Fruit fly (Drosophila melanogaster) whole organism, pupa: ENCODE data around the gene CG3534.

Experiments used
- CG10348 ChIP-seq: fragments of 200-800 bp; sonication (Bioruptor generic); IDR thresholded peaks from 2 replicates; pipeline ENCODE4 v1.3.6; 2022; ENCODE audit warnings: missing biosample characterization, missing genetic modification characterization
- CG12605 ChIP-seq: fragments of 200-800 bp; sonication (Bioruptor generic); IDR thresholded peaks from 2 replicates; pipeline ENCODE4 v1.3.6; 2022; ENCODE audit warnings: missing biosample characterization, missing genetic modification characterization
- CG13204 ChIP-seq: fragments of 200-800 bp; sonication (Bioruptor generic); optimal IDR thresholded peaks from 2 replicates; lab custom pipeline; 2018; ENCODE audit warnings: missing biosample characterization, mild to moderate bottlenecking, missing genetic modification characterization, moderate library complexity
- CG14655 ChIP-seq: fragments of 200-800 bp; sonication (Bioruptor generic); optimal IDR thresholded peaks from 3 replicates; lab custom pipeline; 2017; ENCODE audit warnings: mild to moderate bottlenecking, missing biosample characterization, missing genetic modification reagents, missing genetic modification characterization
- CG15710 ChIP-seq: fragments of 200-800 bp; sonication (Bioruptor generic); optimal IDR thresholded peaks from 2 replicates; lab custom pipeline; 2018; ENCODE audit warnings: missing biosample characterization, mild to moderate bottlenecking, missing genetic modification characterization, moderate library complexity
- CG17806 ChIP-seq: fragments of 200-800 bp; sonication (Bioruptor generic); optimal IDR thresholded peaks from 2 replicates; lab custom pipeline; 2018; ENCODE audit warnings: missing biosample characterization, mild to moderate bottlenecking, missing genetic modification characterization, moderate library complexity
- CG32121 ChIP-seq: fragments of 200-800 bp; sonication (Bioruptor generic); IDR thresholded peaks from 2 replicates; pipeline ENCODE4 v1.3.6; 2022; ENCODE audit warnings: missing biosample characterization, missing genetic modification characterization
- CG34367 ChIP-seq: fragments of 200-800 bp; sonication (Bioruptor generic); optimal IDR thresholded peaks from 2 replicates; lab custom pipeline; 2018; ENCODE audit warnings: missing biosample characterization, mild to moderate bottlenecking, missing genetic modification characterization
- CG4496 ChIP-seq: fragments of 200-800 bp; sonication (Bioruptor generic); IDR thresholded peaks from 3 replicates; pipeline ENCODE4 v1.3.6; 2022; ENCODE audit warnings: missing biosample characterization, missing genetic modification characterization
- CG8159 ChIP-seq: fragments of 200-800 bp; sonication (Bioruptor generic); optimal IDR thresholded peaks from 3 replicates; lab custom pipeline; 2018; ENCODE audit warnings: missing biosample characterization, mild to moderate bottlenecking, missing genetic modification characterization, moderate library complexity
- CG8301 ChIP-seq: fragments of 200-800 bp; sonication (Bioruptor generic); optimal IDR thresholded peaks from 2 replicates; lab custom pipeline; 2018; ENCODE audit warnings: missing biosample characterization, mild to moderate bottlenecking, missing genetic modification characterization
- CG9948 ChIP-seq: fragments of 200-800 bp; sonication (Bioruptor generic); optimal IDR thresholded peaks from 2 replicates; lab custom pipeline; 2018; ENCODE audit warnings: missing biosample characterization, mild to moderate bottlenecking, missing genetic modification characterization, moderate library complexity
- D1 ChIP-seq: fragments of 200-800 bp; sonication (Bioruptor generic); optimal IDR thresholded peaks from 2 replicates; lab custom pipeline; 2018; ENCODE audit warnings: missing biosample characterization, mild to moderate bottlenecking, missing genetic modification characterization, moderate library complexity
- EcR ChIP-seq: fragments of 200-800 bp; sonication (Bioruptor generic); optimal IDR thresholded peaks from 3 replicates; lab custom pipeline; 2019; ENCODE audit warnings: missing biosample characterization, missing genetic modification characterization, mild to moderate bottlenecking, moderate library complexity, missing genetic modification reagents
- Ets98B ChIP-seq: fragments of 200-800 bp; sonication (Bioruptor generic); IDR thresholded peaks from 2 replicates; pipeline ENCODE4 v1.3.6; 2022; ENCODE audit warnings: missing biosample characterization, missing genetic modification characterization
- Pif1A ChIP-seq: fragments of 200-800 bp; sonication (Bioruptor generic); optimal IDR thresholded peaks from 3 replicates; lab custom pipeline; 2016; ENCODE audit warnings: missing biosample characterization, missing genetic modification characterization
- Pif1B ChIP-seq: fragments of 200-800 bp; sonication (Bioruptor generic); optimal IDR thresholded peaks from 3 replicates; lab custom pipeline; 2016; ENCODE audit warnings: missing biosample characterization, missing genetic modification characterization
- Snoo ChIP-seq: fragments of 200-800 bp; sonication (Bioruptor generic); optimal IDR thresholded peaks from 3 replicates; lab custom pipeline; 2017; ENCODE audit warnings: missing biosample characterization, mild to moderate bottlenecking, missing genetic modification characterization, inconsistent platforms
- fd96Ca ChIP-seq: fragments of 200-800 bp; sonication (Bioruptor generic); IDR thresholded peaks from 3 replicates; pipeline ENCODE4 v1.3.6; 2022; ENCODE audit warnings: missing biosample characterization, missing genetic modification characterization
- gl ChIP-seq: fragments of 200-800 bp; sonication (Bioruptor generic); optimal IDR thresholded peaks from 2 replicates; lab custom pipeline; 2018; ENCODE audit warnings: missing biosample characterization, mild to moderate bottlenecking, missing genetic modification characterization
- rn ChIP-seq: fragments of 200-800 bp; sonication (Bioruptor generic); IDR thresholded peaks from 2 replicates; pipeline ENCODE4 v1.3.6; 2022; ENCODE audit warnings: missing biosample characterization, missing genetic modification characterization

CG3534 gene

DNA sequence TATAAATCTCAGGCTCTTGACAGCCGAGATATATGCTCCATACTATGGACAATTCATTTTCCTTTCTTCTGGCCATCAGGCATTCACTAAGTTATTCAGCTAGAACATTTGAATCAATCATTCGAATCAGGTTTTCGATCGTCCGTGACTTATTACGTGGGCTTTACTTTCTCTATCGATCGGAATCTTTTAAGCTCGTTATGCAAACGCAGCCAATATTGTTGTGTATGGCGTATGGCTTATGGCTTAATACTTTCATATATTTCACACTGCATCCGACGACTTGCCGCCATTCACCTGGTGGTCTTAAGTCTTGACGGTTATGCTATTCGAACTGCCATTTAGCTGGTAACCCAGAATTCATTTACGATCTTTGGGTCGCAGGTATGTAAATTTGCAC is 19.9 kb downstream of the CG3534 start:
- TF ChIP-seq CG8159 (tag; lab: Kevin White, UChicago) (no peak), CG4496 (no peak), rn (GFP tag; lab: Robert Waterston, UW) (no peak), Pif1B (GFP tag; lab: Kevin White, UChicago) (no peak), CG8301 (no peak), CG14655 (GFP tag; lab: Kevin White, UChicago) (no peak), D1 (tag; lab: Kevin White, UChicago) (no peak), gl (tag; lab: Kevin White, UChicago) (no peak), CG34367 (no peak), CG32121 (no peak), Pif1A (GFP tag; lab: Kevin White, UChicago) (no peak), CG9948 (no peak), CG17806 (tag; lab: Kevin White, UChicago) (no peak), CG13204 (GFP tag; lab: Kevin White, UChicago) (no peak), CG15710 (tag; lab: Kevin White, UChicago) (no peak), Snoo (tag; lab: Kevin White, UChicago) (no peak), fd96Ca (GFP tag; lab: Robert Waterston, UW) (no peak)

DNA sequence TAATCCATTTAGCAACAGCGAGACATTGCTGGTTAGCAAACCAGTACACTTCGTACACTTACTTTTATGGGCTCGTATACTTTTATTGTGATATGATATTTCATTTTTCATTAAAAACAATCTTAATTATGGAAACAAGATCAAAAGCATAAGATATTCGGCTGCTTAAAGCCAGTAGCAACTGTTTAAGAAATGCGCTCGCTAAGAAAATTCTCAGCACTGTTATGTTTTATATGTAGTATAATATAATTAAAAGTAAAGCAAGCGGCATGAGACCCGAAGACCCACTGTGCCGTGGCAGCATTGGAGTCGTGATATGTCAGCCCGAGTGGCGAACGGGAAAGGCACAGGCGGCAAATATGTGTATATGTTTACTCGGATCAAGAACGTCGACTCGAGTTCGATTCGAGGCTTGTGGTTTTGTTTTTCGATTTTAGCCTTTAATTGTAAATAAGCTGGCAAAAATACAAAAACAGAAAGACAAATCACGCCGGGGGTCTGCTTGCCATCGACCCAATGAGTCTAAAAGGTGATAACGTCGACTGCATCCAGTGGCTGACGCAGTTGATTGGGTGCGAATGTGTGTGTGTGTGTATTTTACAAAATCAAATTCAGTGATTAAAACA is 22.8 kb downstream of the CG3534 start:
- no peak for TF ChIP-seq CG12605 (GFP tag; lab: Robert Waterston, UW)
- peak; percentile 76 for TF ChIP-seq EcR
- no peak for TF ChIP-seq rn (GFP tag; lab: Robert Waterston, UW)
- TF ChIP-seq CG34367: no peak
- no peak for TF ChIP-seq Ets98B
- TF ChIP-seq gl (tag; lab: Kevin White, UChicago): peak; percentile 53
- TF ChIP-seq CG14655 (GFP tag; lab: Kevin White, UChicago): peak; percentile 47
- TF ChIP-seq CG8301: peak; percentile 8
- no peak for TF ChIP-seq Pif1B (GFP tag; lab: Kevin White, UChicago)
- no peak for TF ChIP-seq D1 (tag; lab: Kevin White, UChicago)
- TF ChIP-seq CG13204 (GFP tag; lab: Kevin White, UChicago): peak; percentile 33
- 0 out of 3 replicates have a peak, but pooled peaks have one; percentile 17 for TF ChIP-seq CG4496
- peak; percentile 6 for TF ChIP-seq Pif1A (GFP tag; lab: Kevin White, UChicago)
- TF ChIP-seq Snoo (tag; lab: Kevin White, UChicago): no peak
- peak; percentile 22 for TF ChIP-seq CG17806 (tag; lab: Kevin White, UChicago)
- TF ChIP-seq CG32121: no peak
- TF ChIP-seq fd96Ca (GFP tag; lab: Robert Waterston, UW): no peak
- TF ChIP-seq CG9948: peak; percentile 19
- TF ChIP-seq CG8159 (tag; lab: Kevin White, UChicago): peak; percentile 51
- no peak for TF ChIP-seq CG10348 (GFP tag; lab: Robert Waterston, UW)
- no peak for TF ChIP-seq CG15710 (tag; lab: Kevin White, UChicago)

DNA sequence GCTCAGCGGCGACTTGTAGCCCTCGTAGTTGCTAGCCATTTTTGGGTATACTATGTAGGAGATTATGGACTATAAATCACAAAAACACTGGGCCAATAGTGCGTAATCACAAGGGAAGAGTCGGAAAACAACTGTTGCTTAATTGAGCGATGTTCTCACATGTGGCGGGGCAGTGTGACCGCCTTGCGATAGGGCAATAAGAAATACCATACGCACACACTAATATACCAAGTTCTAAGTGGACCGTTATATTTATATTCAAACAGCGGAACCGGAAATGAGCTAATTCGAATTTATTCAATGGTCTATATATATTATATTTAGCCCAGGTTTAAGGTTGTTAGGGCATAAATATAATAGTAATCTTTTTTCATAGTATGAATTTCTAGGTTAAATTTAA is 24.7 kb downstream of the CG3534 start, which contains the start of gene Adsl:
Gene Adsl (minus strand): TSS at position 165 of the 400 bp plus-strand sequence.
- peak; percentile 9 for TF ChIP-seq CG8301
- TF ChIP-seq CG4496: peak; percentile 53
- TF ChIP-seq Pif1B (GFP tag; lab: Kevin White, UChicago): peak; percentile 8
- no peak for TF ChIP-seq rn (GFP tag; lab: Robert Waterston, UW)
- no peak for TF ChIP-seq CG32121
- peak; percentile 39 for TF ChIP-seq CG8159 (tag; lab: Kevin White, UChicago)
- peak; percentile 78 for TF ChIP-seq CG12605 (GFP tag; lab: Robert Waterston, UW)
- peak; percentile 79 for TF ChIP-seq Snoo (tag; lab: Kevin White, UChicago)
- TF ChIP-seq Pif1A (GFP tag; lab: Kevin White, UChicago): peak; percentile 59
- peak; percentile 61 for TF ChIP-seq D1 (tag; lab: Kevin White, UChicago)
- TF ChIP-seq CG10348 (GFP tag; lab: Robert Waterston, UW): no peak
- TF ChIP-seq, all 21 proteins: peak for 8

DNA sequence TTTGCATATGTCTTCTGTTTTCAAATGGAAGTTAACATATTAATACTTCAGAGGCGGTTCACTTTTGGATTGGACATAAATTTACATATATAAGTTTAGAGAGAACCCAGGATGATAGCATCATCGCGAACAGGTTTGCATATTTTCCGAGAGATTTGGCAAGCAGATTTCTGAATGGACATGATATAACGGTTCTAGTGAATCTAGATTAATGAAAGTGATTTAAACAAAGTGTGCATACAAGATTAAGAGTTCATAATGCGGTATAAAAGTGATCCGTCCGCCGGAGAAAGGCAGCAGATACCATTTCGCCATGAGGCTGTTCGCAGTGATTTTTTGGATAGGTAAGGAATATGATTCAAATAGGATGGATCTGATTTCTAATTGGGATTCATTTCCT is 32.1 kb downstream of the CG3534 start, which contains the start of gene CG5225:
Gene CG5225 (plus strand): TSS at position 301 of the 400 bp plus-strand sequence.
- TF ChIP-seq CG8159 (tag; lab: Kevin White, UChicago) (no peak), CG32121 (no peak), CG9948 (no peak)

DNA sequence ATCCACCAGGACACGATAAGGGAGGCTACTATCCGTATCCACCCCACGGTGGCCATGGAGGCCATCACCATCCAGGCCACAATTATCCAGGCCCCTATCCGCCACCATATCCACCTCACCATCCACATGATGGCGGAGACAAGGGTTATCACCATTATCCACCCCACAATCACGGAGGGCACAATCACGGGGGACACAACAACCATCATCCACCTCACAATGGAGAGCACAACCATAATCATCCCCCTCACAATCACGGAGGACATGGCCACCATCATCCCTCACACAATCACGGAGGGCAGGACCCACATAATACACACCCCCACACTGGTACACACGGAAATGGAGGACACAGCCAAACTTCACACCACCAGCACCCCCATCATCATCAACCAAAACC is 33.5 kb downstream of the CG3534 start:
- TF ChIP-seq Snoo (tag; lab: Kevin White, UChicago) (no peak), fd96Ca (GFP tag; lab: Robert Waterston, UW) (no peak)

DNA sequence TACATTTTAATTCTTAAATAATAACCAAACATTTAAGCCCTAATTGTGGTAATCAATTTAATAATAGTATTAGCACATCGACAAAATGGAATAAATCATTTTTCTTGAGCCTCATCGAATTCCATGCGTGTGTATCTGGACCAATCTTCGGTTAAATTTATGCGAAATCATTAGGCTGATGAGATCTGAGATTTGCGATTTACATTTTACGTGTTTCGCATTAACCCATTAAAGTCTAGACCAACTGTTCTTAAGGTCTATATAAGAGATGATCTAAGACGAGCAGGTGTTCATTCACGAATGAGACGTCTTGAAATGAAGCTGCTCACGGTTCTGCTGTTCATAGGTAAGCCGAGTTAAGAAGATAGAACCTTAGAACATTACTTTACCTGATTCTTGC is 35.3 kb downstream of the CG3534 start, which contains the start of gene CG31268:
Gene CG31268 (plus strand): TSS at position 301 of the 400 bp plus-strand sequence.
- no peak for TF ChIP-seq CG32121

DNA sequence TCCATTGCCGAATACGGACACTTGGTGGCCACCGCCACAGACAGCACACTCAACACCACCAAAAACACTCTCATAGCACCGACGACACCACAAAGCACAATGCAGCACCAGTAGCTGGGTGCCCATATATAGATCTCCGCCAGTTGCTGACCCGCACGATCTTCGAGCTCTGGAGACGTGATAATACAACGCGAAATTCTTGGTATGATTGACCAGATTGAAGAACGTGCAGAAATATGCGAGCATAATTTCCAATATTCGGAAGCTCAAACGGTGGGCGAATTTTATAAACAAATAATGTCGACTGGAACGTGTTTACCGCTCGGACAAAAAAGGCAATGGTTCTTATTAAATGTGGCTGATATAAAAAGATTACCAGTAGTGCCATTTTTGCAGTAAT is 39.7 kb downstream of the CG3534 start, which contains the start of gene CG4009:
Gene CG4009 (minus strand): TSS at position 101 of the 400 bp plus-strand sequence.
- TF ChIP-seq Pif1B (GFP tag; lab: Kevin White, UChicago) (no peak), CG15710 (tag; lab: Kevin White, UChicago) (no peak), CG34367 (no peak)
